Fruit fly (Drosophila melanogaster): Measurements from ENCODE around the gene trc.

The trc gene

dm6 chr3L:19861215-19861614 is 27.1 kb upstream of the trc start (continued):
- TF ChIP-seq CG15514 (GFP tag; optimal IDR thresholded peaks at IDR 0.05) (peak; percentile 77), chn (GFP tag; optimal IDR thresholded peaks at IDR 0.05) (no peak), YL-1 (GFP tag; optimal IDR thresholded peaks at IDR 0.05) (peak; percentile 81), CG17186 (GFP tag; optimal IDR thresholded peaks at IDR 0.05) (peak; percentile 45), Med (GFP tag) (peak; percentile 76), Dad (GFP tag; optimal IDR thresholded peaks at IDR 0.05) (no peak), CG15269 (tag; optimal IDR thresholded peaks at IDR 0.05) (no peak)

dm6 chr3L:19857923-19858490 is 23.9 kb upstream of the trc start:
- TF ChIP-seq gcm (GFP tag; optimal IDR thresholded peaks at IDR 0.05) (no peak), CG2712 (tag; optimal IDR thresholded peaks at IDR 0.05) (no peak), CG13894 (tag; optimal IDR thresholded peaks at IDR 0.05) (peak; percentile 18), sens (GFP tag) (peak; percentile 52), NC2α (GFP tag; optimal IDR thresholded peaks at IDR 0.05) (no peak), Med (GFP tag) (peak; percentile 69), vvl (GFP tag; IDR thresholded peaks at IDR 0.05) (peak; percentile 60; the same call in 1 of the 2 replicates)

dm6 chr3L:19848080-19848479 is 14.0 kb upstream of the trc start:
- TF ChIP-seq her (GFP tag; optimal IDR thresholded peaks at IDR 0.05) (no peak), br (optimal IDR thresholded peaks at IDR 0.05) (no peak), sens (GFP tag) (peak; percentile 31)

dm6 chr3L:19846960-19847359 is 12.9 kb upstream of the trc start:
- TF ChIP-seq scrt (GFP tag; optimal IDR thresholded peaks at IDR 0.05) (peak; percentile 25), CG7987 (GFP tag; optimal IDR thresholded peaks at IDR 0.05) (peak; percentile 39), odd (GFP tag; optimal IDR thresholded peaks at IDR 0.05) (peak; percentile 16), salm (tag; optimal IDR thresholded peaks at IDR 0.05) (peak; percentile 55), Rfx (GFP tag; IDR thresholded peaks at IDR 0.05) (no peak), dati (GFP tag; IDR thresholded peaks at IDR 0.05) (no peak), CG12071 (GFP tag; optimal IDR thresholded peaks at IDR 0.05) (peak; percentile 71), CG2875 (GFP tag; optimal IDR thresholded peaks at IDR 0.05) (peak; percentile 64), ab (GFP tag; optimal IDR thresholded peaks at IDR 0.05) (no peak), en (GFP tag; optimal IDR thresholded peaks at IDR 0.05) (peak; percentile 14), jing (GFP tag; optimal IDR thresholded peaks at IDR 0.05) (no peak), btn (GFP tag; optimal IDR thresholded peaks at IDR 0.05) (no peak), CG11696 (GFP tag; IDR thresholded peaks at IDR 0.05) (no peak), unpg (GFP tag; optimal IDR thresholded peaks at IDR 0.05) (peak; percentile 52), CG4730 (GFP tag; IDR thresholded peaks at IDR 0.05) (no peak), CG31365 (tag; optimal IDR thresholded peaks at IDR 0.05) (peak; percentile 30), pnt (GFP tag; optimal IDR thresholded peaks at IDR 0.05) (no peak), tll (GFP tag; optimal IDR thresholded peaks at IDR 0.05) (no peak), cas (GFP tag; IDR thresholded peaks at IDR 0.05) (no peak), CG9817 (tag; optimal IDR thresholded peaks at IDR 0.05) (peak; percentile 10), Meics (GFP tag; optimal IDR thresholded peaks at IDR 0.05) (peak; percentile 41), HmgZ (tag; optimal IDR thresholded peaks at IDR 0.05) (peak; percentile 8), CG13296 (GFP tag; optimal IDR thresholded peaks at IDR 0.05) (peak; percentile 67), sens-2 (GFP tag; IDR thresholded peaks at IDR 0.05) (no peak), HLH3B (GFP tag; IDR thresholded peaks at IDR 0.05) (0 out of 2 replicates have a peak, but pooled peaks have one; percentile 6), B-H2 (GFP tag; optimal IDR thresholded peaks at IDR 0.05) (peak; percentile 0), dmrt99B (tag; optimal IDR thresholded peaks at IDR 0.05) (peak; percentile 10), Pdp1 (GFP tag; optimal IDR thresholded peaks at IDR 0.05) (no peak), Antp (GFP tag; optimal IDR thresholded peaks at IDR 0.05) (peak; percentile 10), HHEX (GFP tag; optimal IDR thresholded peaks at IDR 0.05) (peak; percentile 41), CG3407 (GFP tag; optimal IDR thresholded peaks at IDR 0.05) (peak; percentile 53)
